Worm (Caenorhabditis elegans): ENCODE data around the gene fbxa-100.

ce11 chrV:16024300-16024699 is 37.6 kb downstream of the fbxa-100 start, which contains the start of gene T10C6.6:
- TF ChIP-seq ama-1 (optimal IDR thresholded peaks at IDR 0.05) (no peak), hmg-4 (GFP tag; optimal IDR thresholded peaks at IDR 0.05) (no peak), tbx-37 (GFP tag; conservative IDR thresholded peaks at IDR 0.05) (no peak), flt-1 (GFP tag; IDR thresholded peaks at IDR 0.05) (no peak), ceh-36 (tag; optimal IDR thresholded peaks at IDR 0.05) (no peak), F13C5.2 (tag; optimal IDR thresholded peaks at IDR 0.05) (no peak), hmbx-1 (tag; optimal IDR thresholded peaks at IDR 0.05) (no peak)

All from whole organism, early embryonic.